Fruit fly (Drosophila melanogaster): Measurements from ENCODE around the gene ChLD3.

The ChLD3 gene

DNA sequence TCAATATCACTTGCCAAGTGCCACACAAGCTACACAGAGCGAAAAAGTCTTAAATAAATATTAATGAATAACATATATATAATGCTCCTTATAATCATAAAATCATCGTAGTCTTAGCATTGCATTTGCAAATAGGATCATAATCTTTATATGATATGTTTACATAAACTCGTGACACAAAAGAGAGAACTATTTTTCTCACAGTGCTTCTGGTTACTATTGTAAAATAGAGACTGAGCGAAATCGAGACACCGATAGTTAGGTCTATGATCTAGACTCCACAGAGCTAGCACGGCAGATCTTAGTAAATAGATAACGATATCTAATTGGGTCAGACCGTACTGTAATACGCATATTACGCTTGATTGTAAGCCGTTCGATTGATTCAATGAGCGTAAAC, 29.0 kb upstream of the ChLD3 start:
- TF ChIP-seq Snoo (tag; optimal IDR thresholded peaks at IDR 0.05): no peak
- TF ChIP-seq Pif1A (GFP tag; optimal IDR thresholded peaks at IDR 0.05): peak; percentile 7
- no peak for TF ChIP-seq fd96Ca (GFP tag; IDR thresholded peaks at IDR 0.05)
- TF ChIP-seq CG14655 (GFP tag; optimal IDR thresholded peaks at IDR 0.05): no peak
- no peak for TF ChIP-seq CG9948 (tag; optimal IDR thresholded peaks at IDR 0.05)
- TF ChIP-seq CG8159 (tag; optimal IDR thresholded peaks at IDR 0.05): no peak
- no peak for TF ChIP-seq D1 (tag; optimal IDR thresholded peaks at IDR 0.05)
- no peak for TF ChIP-seq EcR (GFP tag; optimal IDR thresholded peaks at IDR 0.05)
- TF ChIP-seq CG10348 (GFP tag; IDR thresholded peaks at IDR 0.05): no peak; the same call in 1 of the 2 replicates
- peak; percentile 88 for TF ChIP-seq CG12605 (GFP tag; IDR thresholded peaks at IDR 0.05)
- no peak for TF ChIP-seq Ets98B (GFP tag; IDR thresholded peaks at IDR 0.05)
- peak; percentile 44 for TF ChIP-seq Pif1B (GFP tag; optimal IDR thresholded peaks at IDR 0.05)
- no peak for TF ChIP-seq CG34367 (tag; optimal IDR thresholded peaks at IDR 0.05)
- TF ChIP-seq CG32121 (GFP tag; IDR thresholded peaks at IDR 0.05): no peak
- TF ChIP-seq gl (tag; optimal IDR thresholded peaks at IDR 0.05): no peak

DNA sequence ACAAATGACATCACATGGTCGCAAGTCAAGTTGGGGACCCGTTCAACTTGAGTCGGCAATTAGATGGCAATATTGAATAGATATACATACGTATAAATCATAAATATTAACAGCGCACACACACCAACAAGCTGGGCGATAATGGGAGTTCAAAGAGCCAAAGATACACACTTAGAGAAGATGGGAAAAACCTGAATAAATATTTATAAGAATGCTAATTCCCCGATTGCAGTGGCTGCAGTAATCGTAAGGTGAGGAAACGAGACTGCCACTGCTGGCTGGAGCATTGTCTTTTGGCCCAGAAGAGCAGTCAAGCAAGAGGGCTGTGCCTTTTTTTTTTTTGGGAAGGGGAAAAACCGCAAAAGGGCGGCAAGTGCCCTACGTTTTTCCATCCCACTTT, 28.4 kb upstream of the ChLD3 start:
- TF ChIP-seq CG9948 (tag; optimal IDR thresholded peaks at IDR 0.05) (no peak), CG8159 (tag; optimal IDR thresholded peaks at IDR 0.05) (no peak), Snoo (tag; optimal IDR thresholded peaks at IDR 0.05) (no peak), CG15710 (tag; optimal IDR thresholded peaks at IDR 0.05) (no peak), fd96Ca (GFP tag; IDR thresholded peaks at IDR 0.05) (no peak), gl (tag; optimal IDR thresholded peaks at IDR 0.05) (no peak), CG4496 (GFP tag; IDR thresholded peaks at IDR 0.05) (no peak)

DNA sequence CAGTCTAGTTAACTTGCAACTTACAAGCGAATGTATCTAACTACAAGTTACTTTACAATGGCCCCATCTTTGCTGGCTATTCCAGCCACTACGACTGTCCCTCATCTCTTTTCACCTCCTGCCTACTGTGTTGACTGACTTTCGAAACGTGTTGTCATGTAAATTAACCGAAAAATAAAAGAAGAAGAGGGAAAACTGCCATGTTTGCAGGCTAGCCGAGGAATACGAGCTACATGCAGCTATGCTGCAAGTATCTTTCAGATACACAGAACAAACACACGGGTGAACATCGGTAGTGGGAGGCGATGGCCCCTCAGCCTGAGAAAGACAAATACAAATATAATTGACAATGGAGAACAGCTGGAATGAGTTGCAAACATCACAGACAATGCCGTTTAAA, 28.0 kb upstream of the ChLD3 start:
- TF ChIP-seq gl (tag; optimal IDR thresholded peaks at IDR 0.05): no peak
- TF ChIP-seq CG8159 (tag; optimal IDR thresholded peaks at IDR 0.05): no peak
- TF ChIP-seq Snoo (tag; optimal IDR thresholded peaks at IDR 0.05): no peak
- no peak for TF ChIP-seq Pif1A (GFP tag; optimal IDR thresholded peaks at IDR 0.05)
- no peak for TF ChIP-seq CG17806 (tag; optimal IDR thresholded peaks at IDR 0.05)
- no peak for TF ChIP-seq CG12605 (GFP tag; IDR thresholded peaks at IDR 0.05)
- no peak for TF ChIP-seq D1 (tag; optimal IDR thresholded peaks at IDR 0.05)
- no peak for TF ChIP-seq rn (GFP tag; IDR thresholded peaks at IDR 0.05)
- no peak for TF ChIP-seq CG10348 (GFP tag; IDR thresholded peaks at IDR 0.05)
- no peak for TF ChIP-seq Ets98B (GFP tag; IDR thresholded peaks at IDR 0.05)
- TF ChIP-seq CG8301 (tag; optimal IDR thresholded peaks at IDR 0.05): no peak
- TF ChIP-seq CG4496 (GFP tag; IDR thresholded peaks at IDR 0.05): no peak

DNA sequence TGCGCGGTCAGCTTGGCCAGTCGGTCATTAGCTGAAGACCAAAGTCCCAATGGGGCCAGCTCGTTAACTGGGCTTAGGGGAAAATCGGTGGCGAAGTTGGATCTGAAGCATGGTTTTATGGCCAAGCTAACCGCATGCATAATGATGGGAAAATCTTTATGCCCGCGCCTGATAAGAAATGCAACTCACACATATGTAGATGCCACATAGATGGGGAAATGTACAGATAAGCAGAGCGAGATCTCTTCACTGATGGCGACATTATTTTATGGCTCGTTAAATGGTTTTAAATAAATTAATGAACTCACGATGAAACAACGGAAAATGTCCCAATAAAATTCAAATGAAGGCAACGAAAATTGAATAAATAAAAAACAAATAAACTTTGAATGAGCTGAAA, 26.8 kb upstream of the ChLD3 start:
- TF ChIP-seq CG15710 (tag; optimal IDR thresholded peaks at IDR 0.05): no peak
- TF ChIP-seq CG12605 (GFP tag; IDR thresholded peaks at IDR 0.05): no peak
- no peak for TF ChIP-seq CG32121 (GFP tag; IDR thresholded peaks at IDR 0.05)
- TF ChIP-seq CG17806 (tag; optimal IDR thresholded peaks at IDR 0.05): no peak
- no peak for TF ChIP-seq CG34367 (tag; optimal IDR thresholded peaks at IDR 0.05)
- no peak for TF ChIP-seq D1 (tag; optimal IDR thresholded peaks at IDR 0.05)
- no peak for TF ChIP-seq Snoo (tag; optimal IDR thresholded peaks at IDR 0.05)
- no peak for TF ChIP-seq CG8301 (tag; optimal IDR thresholded peaks at IDR 0.05)
- no peak for TF ChIP-seq fd96Ca (GFP tag; IDR thresholded peaks at IDR 0.05)
- no peak for TF ChIP-seq Ets98B (GFP tag; IDR thresholded peaks at IDR 0.05)
- no peak for TF ChIP-seq Pif1B (GFP tag; optimal IDR thresholded peaks at IDR 0.05)
- TF ChIP-seq CG14655 (GFP tag; optimal IDR thresholded peaks at IDR 0.05): no peak
- TF ChIP-seq Pif1A (GFP tag; optimal IDR thresholded peaks at IDR 0.05): no peak
- no peak for TF ChIP-seq gl (tag; optimal IDR thresholded peaks at IDR 0.05)

DNA sequence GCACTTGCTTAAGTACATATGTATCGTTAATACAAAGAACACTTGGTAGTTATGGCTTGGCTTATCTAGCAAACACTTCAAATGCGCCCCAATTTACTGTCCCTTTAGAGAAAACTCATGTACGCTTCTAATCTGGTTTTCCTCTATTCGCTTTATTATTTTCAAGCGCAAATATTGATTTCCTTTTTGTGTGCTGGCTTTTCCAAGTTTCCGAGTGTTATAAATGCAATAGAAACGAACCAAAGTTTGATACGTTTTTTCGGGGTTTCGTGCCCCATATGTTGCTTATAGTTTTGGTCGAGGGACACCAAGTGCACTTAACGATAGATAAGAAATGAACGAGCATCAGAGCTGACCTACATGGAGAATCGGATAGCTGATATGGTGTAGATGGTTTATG, 24.7 kb upstream of the ChLD3 start:
- TF ChIP-seq CG10348 (GFP tag; IDR thresholded peaks at IDR 0.05) (no peak), EcR (GFP tag; optimal IDR thresholded peaks at IDR 0.05) (no peak), Pif1A (GFP tag; optimal IDR thresholded peaks at IDR 0.05) (no peak), Snoo (tag; optimal IDR thresholded peaks at IDR 0.05) (no peak), CG8301 (tag; optimal IDR thresholded peaks at IDR 0.05) (no peak), CG4496 (GFP tag; IDR thresholded peaks at IDR 0.05) (no peak), gl (tag; optimal IDR thresholded peaks at IDR 0.05) (no peak), Pif1B (GFP tag; optimal IDR thresholded peaks at IDR 0.05) (no peak), Ets98B (GFP tag; IDR thresholded peaks at IDR 0.05) (no peak), CG15710 (tag; optimal IDR thresholded peaks at IDR 0.05) (no peak), D1 (tag; optimal IDR thresholded peaks at IDR 0.05) (no peak)

DNA sequence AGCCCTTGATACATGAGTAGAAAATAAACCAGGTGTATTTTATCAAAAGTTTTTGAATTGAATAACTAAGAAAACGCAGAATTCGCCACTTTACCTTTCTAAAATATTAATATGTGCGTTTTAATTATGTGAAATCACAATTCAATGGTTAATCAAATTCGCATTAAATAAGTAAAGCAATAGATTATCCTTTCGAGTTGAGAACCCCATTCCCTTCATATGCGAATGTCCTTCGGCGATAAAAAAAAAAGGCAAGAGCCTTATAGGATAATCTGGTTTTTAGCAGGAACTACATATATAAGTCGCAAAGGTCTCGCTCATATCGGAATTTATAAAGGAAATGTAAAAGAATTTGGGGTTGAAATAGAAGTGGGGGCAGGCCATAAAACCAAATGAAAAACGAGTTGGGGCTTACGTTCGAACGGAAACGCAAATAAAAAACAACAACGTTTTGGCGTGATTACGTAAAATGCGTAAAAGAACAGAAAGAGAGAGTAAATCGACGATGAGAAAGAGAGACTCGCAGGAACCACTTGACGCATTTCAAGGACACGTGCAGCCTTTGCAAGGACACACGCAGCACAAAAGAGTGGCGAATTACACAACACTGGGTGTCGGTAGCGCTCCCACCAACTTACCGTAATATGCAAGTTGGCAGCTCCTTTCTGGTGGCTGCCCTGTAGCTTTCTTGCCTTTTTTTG, 23.4 kb upstream of the ChLD3 start:
- no peak for TF ChIP-seq fd96Ca (GFP tag; IDR thresholded peaks at IDR 0.05)
- TF ChIP-seq gl (tag; optimal IDR thresholded peaks at IDR 0.05): no peak
- no peak for TF ChIP-seq CG8159 (tag; optimal IDR thresholded peaks at IDR 0.05)
- no peak for TF ChIP-seq CG32121 (GFP tag; IDR thresholded peaks at IDR 0.05)
- TF ChIP-seq CG8301 (tag; optimal IDR thresholded peaks at IDR 0.05): no peak
- no peak for TF ChIP-seq CG13204 (GFP tag; optimal IDR thresholded peaks at IDR 0.05)
- no peak for TF ChIP-seq D1 (tag; optimal IDR thresholded peaks at IDR 0.05)
- no peak for TF ChIP-seq CG10348 (GFP tag; IDR thresholded peaks at IDR 0.05)
- no peak for TF ChIP-seq CG14655 (GFP tag; optimal IDR thresholded peaks at IDR 0.05)
- no peak for TF ChIP-seq rn (GFP tag; IDR thresholded peaks at IDR 0.05)
- no peak for TF ChIP-seq Pif1B (GFP tag; optimal IDR thresholded peaks at IDR 0.05)
- no peak for TF ChIP-seq CG34367 (tag; optimal IDR thresholded peaks at IDR 0.05)
- no peak for TF ChIP-seq CG4496 (GFP tag; IDR thresholded peaks at IDR 0.05)
- TF ChIP-seq EcR (GFP tag; optimal IDR thresholded peaks at IDR 0.05): no peak
- no peak for TF ChIP-seq Pif1A (GFP tag; optimal IDR thresholded peaks at IDR 0.05)
- no peak for TF ChIP-seq CG17806 (tag; optimal IDR thresholded peaks at IDR 0.05)
